Worm (Caenorhabditis elegans): ENCODE results near the gene nhr-231.

- TF ChIP-seq ceh-9 (tag; optimal IDR thresholded peaks at IDR 0.05) (no peak), rnt-1 (tag; optimal IDR thresholded peaks at IDR 0.05) (no peak), madf-2 (tag; optimal IDR thresholded peaks at IDR 0.05) (no peak)
Observed at ce11 chrV:18810705-18811104, 19.9 kb downstream of the nhr-231 start, which contains the start of gene C54E10.3.

Data from whole organism, late embryonic.